Fruit fly (Drosophila melanogaster) whole organism, embryonic: ENCODE results near the gene Pgm1.
A peak's percentile ranks its signal among the peaks of the same experiment; 100 is the strongest.

Experiments used
- Aef1 ChIP-seq: fragments of 200-800 bp; sonication (Bioruptor generic); IDR thresholded peaks from 3 replicates; pipeline ENCODE4 v1.3.6; 2022; ENCODE audit warnings: missing biosample characterization, missing genetic modification characterization
- B-H1 ChIP-seq: fragments of 200-800 bp; sonication (Bioruptor generic); IDR thresholded peaks from 3 replicates; pipeline ENCODE4 v1.3.6; 2022; ENCODE audit warnings: missing biosample characterization, missing genetic modification characterization
- B-H2 ChIP-seq: fragments of 200-800 bp; sonication (Bioruptor generic); optimal IDR thresholded peaks from 2 replicates; lab custom pipeline; 2018; ENCODE audit warnings: missing biosample characterization, mild to moderate bottlenecking, missing genetic modification characterization
- CG10274 ChIP-seq: fragments of 200-800 bp; sonication (Bioruptor generic); optimal IDR thresholded peaks from 3 replicates; lab custom pipeline; 2017; ENCODE audit warnings: missing biosample characterization, mild to moderate bottlenecking, missing genetic modification characterization
- CG11247 ChIP-seq: fragments of 200-800 bp; sonication (Bioruptor generic); IDR thresholded peaks from 2 replicates; pipeline ENCODE4 v1.3.6; 2022; ENCODE audit warnings: missing biosample characterization, missing genetic modification characterization
- CG11456 ChIP-seq: fragments of 200-800 bp; sonication (Bioruptor generic); IDR thresholded peaks from 3 replicates; pipeline ENCODE4 v1.3.6; 2022; ENCODE audit warnings: missing biosample characterization, missing genetic modification characterization
- CG12744 ChIP-seq: fragments of 200-800 bp; sonication (Bioruptor generic); optimal IDR thresholded peaks from 2 replicates; lab custom pipeline; 2016; ENCODE audit warnings: missing biosample characterization, missing genetic modification characterization
- CG12769 ChIP-seq: fragments of 200-800 bp; sonication (Bioruptor generic); optimal IDR thresholded peaks from 2 replicates; lab custom pipeline; 2019; ENCODE audit warnings: missing biosample characterization, mild to moderate bottlenecking, missing genetic modification characterization, moderate library complexity
- CG14441 ChIP-seq: fragments of 200-800 bp; sonication (Bioruptor generic); IDR thresholded peaks from 2 replicates; pipeline ENCODE4 v1.3.6; 2022; ENCODE audit warnings: missing biosample characterization, missing genetic modification characterization
- CG15269 ChIP-seq: fragments of 200-800 bp; sonication (Bioruptor generic); optimal IDR thresholded peaks from 2 replicates; lab custom pipeline; 2018; ENCODE audit warnings: missing biosample characterization, mild to moderate bottlenecking, missing genetic modification characterization, moderate library complexity
- CG1529 ChIP-seq: fragments of 200-800 bp; sonication (Bioruptor generic); optimal IDR thresholded peaks from 3 replicates; lab custom pipeline; 2018; ENCODE audit warnings: missing biosample characterization, missing genetic modification characterization
- CG15514 ChIP-seq: fragments of 200-800 bp; sonication (Bioruptor generic); optimal IDR thresholded peaks from 3 replicates; lab custom pipeline; 2017; ENCODE audit warnings: missing biosample characterization, missing genetic modification characterization, mild to moderate bottlenecking, moderate library complexity, missing genetic modification reagents
- CG18011 ChIP-seq: fragments of 200-800 bp; sonication (Bioruptor generic); optimal IDR thresholded peaks from 2 replicates; lab custom pipeline; 2017; ENCODE audit warnings: missing biosample characterization, missing genetic modification characterization, mild to moderate bottlenecking, moderate library complexity, missing genotype
- CG2129 ChIP-seq: fragments of 200-800 bp; sonication (Bioruptor generic); IDR thresholded peaks from 2 replicates; pipeline ENCODE4 v1.3.6; 2022; ENCODE audit warnings: missing biosample characterization, missing genetic modification characterization; ENCODE audit not compliant: partially characterized antibody
- CG34376 ChIP-seq: fragments of 200-800 bp; sonication (Bioruptor generic); optimal IDR thresholded peaks from 2 replicates; lab custom pipeline; 2018; ENCODE audit warnings: missing biosample characterization, mild to moderate bottlenecking, missing genetic modification characterization
- CG34422 ChIP-seq: fragments of 200-800 bp; sonication (Bioruptor generic); IDR thresholded peaks from 3 replicates; pipeline ENCODE4 v1.3.6; 2022; ENCODE audit warnings: missing biosample characterization, missing genetic modification characterization
- CG4328 ChIP-seq: fragments of 200-800 bp; sonication (Bioruptor generic); optimal IDR thresholded peaks from 3 replicates; lab custom pipeline; 2017; ENCODE audit warnings: missing biosample characterization, missing genetic modification reagents, missing genetic modification characterization
- CG6272 ChIP-seq: fragments of 200-800 bp; sonication (Bioruptor generic); IDR thresholded peaks from 2 replicates; pipeline ENCODE4 v1.3.6; 2022; ENCODE audit warnings: missing biosample characterization, missing genetic modification characterization
- CG6791 ChIP-seq: fragments of 200-800 bp; sonication (Bioruptor generic); IDR thresholded peaks from 3 replicates; pipeline ENCODE4 v1.3.6; 2022; ENCODE audit warnings: missing biosample characterization, missing genetic modification characterization; ENCODE audit not compliant: partially characterized antibody
- CG8944 ChIP-seq: fragments of 200-800 bp; sonication (Bioruptor generic); optimal IDR thresholded peaks from 3 replicates; lab custom pipeline; 2016; ENCODE audit warnings: missing biosample characterization, missing genetic modification characterization
- CG9727 ChIP-seq: fragments of 200-800 bp; sonication (Bioruptor generic); optimal IDR thresholded peaks from 3 replicates; lab custom pipeline; 2017; ENCODE audit warnings: missing biosample characterization, mild to moderate bottlenecking, missing genetic modification characterization
- D19B ChIP-seq: fragments of 200-800 bp; sonication (Bioruptor generic); optimal IDR thresholded peaks from 2 replicates; lab custom pipeline; 2017; ENCODE audit warnings: missing biosample characterization, mild to moderate bottlenecking, missing genetic modification characterization
- Dll ChIP-seq: fragments of 200-800 bp; sonication (Bioruptor generic); IDR thresholded peaks from 4 replicates; pipeline ENCODE4 v1.3.6; 2022; ENCODE audit warnings: missing biosample characterization, missing genetic modification characterization; ENCODE audit not compliant: partially characterized antibody
- Fer2 ChIP-seq: fragments of 200-800 bp; sonication (Bioruptor generic); optimal IDR thresholded peaks from 2 replicates; lab custom pipeline; 2018; ENCODE audit warnings: missing biosample characterization, mild to moderate bottlenecking, missing genetic modification characterization, moderate library complexity
- Hand ChIP-seq: fragments of 200-800 bp; sonication (Bioruptor generic); optimal IDR thresholded peaks from 2 replicates; lab custom pipeline; 2017; ENCODE audit warnings: mild to moderate bottlenecking, missing biosample characterization, missing genetic modification reagents, missing genetic modification characterization
- Kr ChIP-seq: fragments of 200-800 bp; sonication (Bioruptor generic); optimal IDR thresholded peaks from 2 replicates; lab custom pipeline; 2017; ENCODE audit warnings: missing biosample characterization, mild to moderate bottlenecking, missing genetic modification characterization
- Nf-YB ChIP-seq: fragments of 200-800 bp; sonication (Bioruptor generic); optimal IDR thresholded peaks from 3 replicates; lab custom pipeline; 2019; ENCODE audit warnings: missing biosample characterization, mild to moderate bottlenecking, missing genetic modification characterization, moderate library complexity
- Rfx ChIP-seq: fragments of 200-800 bp; sonication (Bioruptor generic); IDR thresholded peaks from 2 replicates; pipeline ENCODE4 v1.3.6; 2022; ENCODE audit warnings: missing biosample characterization, missing genetic modification characterization
- Side ChIP-seq: fragments of 200-800 bp; sonication (Bioruptor generic); optimal IDR thresholded peaks from 2 replicates; lab custom pipeline; 2016; ENCODE audit warnings: missing biosample characterization, missing genetic modification characterization
- TFAM ChIP-seq: fragments of 200-800 bp; sonication (Bioruptor generic); optimal IDR thresholded peaks from 2 replicates; lab custom pipeline; 2017; ENCODE audit warnings: missing biosample characterization, missing genetic modification characterization, inconsistent platforms
- YL-1 ChIP-seq: fragments of 200-800 bp; sonication (Bioruptor generic); optimal IDR thresholded peaks from 3 replicates; lab custom pipeline; 2017; ENCODE audit warnings: missing biosample characterization, mild to moderate bottlenecking, missing genetic modification characterization
- ab ChIP-seq: fragments of 200-800 bp; sonication (Bioruptor generic); optimal IDR thresholded peaks from 2 replicates; lab custom pipeline; 2016; ENCODE audit warnings: missing biosample characterization, missing genetic modification characterization
- ato ChIP-seq: fragments of 200-800 bp; sonication (Bioruptor generic); IDR thresholded peaks from 2 replicates; pipeline ENCODE4 v1.3.6; 2022; ENCODE audit warnings: missing biosample characterization, missing genetic modification characterization; ENCODE audit not compliant: partially characterized antibody
- az2 ChIP-seq: fragments of 200-800 bp; sonication (Bioruptor generic); optimal IDR thresholded peaks from 3 replicates; lab custom pipeline; 2016; ENCODE audit warnings: missing biosample characterization, missing genetic modification characterization
- bab2 ChIP-seq: fragments of 200-800 bp; sonication (Bioruptor generic); optimal IDR thresholded peaks from 2 replicates; lab custom pipeline; 2016; ENCODE audit warnings: missing biosample characterization, missing genetic modification characterization
- da ChIP-seq: fragments of 200-800 bp; sonication (Bioruptor generic); optimal IDR thresholded peaks from 2 replicates; lab custom pipeline; 2016; ENCODE audit warnings: missing biosample characterization, missing genetic modification characterization
- fd3F ChIP-seq: fragments of 200-800 bp; sonication (Bioruptor generic); optimal IDR thresholded peaks from 2 replicates; lab custom pipeline; 2018; ENCODE audit warnings: missing biosample characterization, mild to moderate bottlenecking, missing genetic modification characterization, moderate library complexity
- fru ChIP-seq: fragments of >200 bp; optimal IDR thresholded peaks from 2 replicates; lab custom pipeline; 2017
- ham ChIP-seq: fragments of 200-800 bp; sonication (Bioruptor generic); IDR thresholded peaks from 2 replicates; pipeline ENCODE4 v1.3.6; 2022; ENCODE audit warnings: missing biosample characterization, missing genetic modification characterization
- ind ChIP-seq: fragments of 200-800 bp; sonication (Bioruptor generic); optimal IDR thresholded peaks from 3 replicates; lab custom pipeline; 2016; ENCODE audit warnings: missing biosample characterization, missing genetic modification characterization
- lilli ChIP-seq: fragments of 200-800 bp; sonication (Bioruptor generic); optimal IDR thresholded peaks from 3 replicates; lab custom pipeline; 2016; ENCODE audit warnings: missing biosample characterization, missing genetic modification characterization
- oc ChIP-seq: fragments of 200-800 bp; sonication (Bioruptor generic); optimal IDR thresholded peaks from 2 replicates; lab custom pipeline; 2018; ENCODE audit warnings: missing biosample characterization, mild to moderate bottlenecking, missing genetic modification characterization, moderate library complexity
- rib ChIP-seq: fragments of 200-800 bp; sonication (Bioruptor generic); IDR thresholded peaks from 2 replicates; pipeline ENCODE4 v1.3.6; 2022; ENCODE audit warnings: missing biosample characterization, missing genetic modification characterization
- sim ChIP-seq: fragments of 200-800 bp; sonication (Bioruptor generic); IDR thresholded peaks from 2 replicates; pipeline ENCODE4 v1.3.6; 2022; ENCODE audit warnings: missing biosample characterization, missing genetic modification characterization
- sisA ChIP-seq: fragments of 200-800 bp; sonication (Bioruptor generic); IDR thresholded peaks from 2 replicates; pipeline ENCODE4 v1.3.6; 2022; ENCODE audit warnings: missing biosample characterization, missing genetic modification characterization
- wek ChIP-seq: fragments of 200-800 bp; sonication (Bioruptor generic); optimal IDR thresholded peaks from 3 replicates; lab custom pipeline; 2018; ENCODE audit warnings: missing biosample characterization, mild to moderate bottlenecking, missing genetic modification characterization, moderate library complexity

Pgm1 gene

dm6 chr3L:16131264-16132066 lies 3.1 kb upstream of the Pgm1 start, which contains the start of the genes Trs20 and elg1 (continued):
- TF ChIP-seq CG2129 (GFP tag; lab: Robert Waterston, UW) (no peak), oc (tag; lab: Kevin White, UChicago) (no peak), CG14441 (GFP tag; lab: Robert Waterston, UW) (no peak), Fer2 (tag; lab: Kevin White, UChicago) (peak; percentile 24)

- TF ChIP-seq ato (peak; percentile 50; the same call in 1 of the 2 replicates), CG6791 (GFP tag; lab: Robert Waterston, UW) (peak; percentile 82), sisA (no peak; the same call in 1 of the 2 replicates), B-H2 (GFP tag; lab: Kevin White, UChicago) (peak; percentile 29), CG34376 (GFP tag; lab: Kevin White, UChicago) (no peak), CG15514 (GFP tag; lab: Kevin White, UChicago) (peak; percentile 79), CG9727 (GFP tag; lab: Kevin White, UChicago) (peak; percentile 43), Dll (GFP tag; lab: Robert Waterston, UW) (peak; percentile 67), Kr (GFP tag; lab: Kevin White, UChicago) (no peak), CG11456 (peak; percentile 64), CG11247 (GFP tag; lab: Robert Waterston, UW) (peak; percentile 56), D19B (GFP tag; lab: Kevin White, UChicago) (no peak), Aef1 (peak; percentile 7; the same call in 1 of the 3 replicates), da (GFP tag; lab: Kevin White, UChicago) (no peak), CG4328 (peak; percentile 44), CG12769 (tag; lab: Kevin White, UChicago) (peak; percentile 44), ind (GFP tag; lab: Kevin White, UChicago) (no peak), CG34422 (GFP tag; lab: Robert Waterston, UW) (peak; percentile 68; the same call in 2 of the 3 replicates), Nf-YB (GFP tag; lab: Kevin White, UChicago) (no peak), fru (lab: Kevin White, UChicago) (no peak), fd3F (peak; percentile 4), B-H1 (no peak; the same call in 2 of the 3 replicates), sim (GFP tag; lab: Robert Waterston, UW) (no peak), rib (GFP tag; lab: Robert Waterston, UW) (no peak), Rfx (GFP tag; lab: Robert Waterston, UW) (peak; percentile 66), lilli (no peak), ab (GFP tag; lab: Kevin White, UChicago) (no peak), ham (no peak), CG1529 (no peak), bab2 (GFP tag; lab: Kevin White, UChicago) (no peak), wek (GFP tag; lab: Kevin White, UChicago) (peak; percentile 48), CG18011 (GFP tag; lab: Kevin White, UChicago) (peak; percentile 94), YL-1 (GFP tag; lab: Kevin White, UChicago) (peak; percentile 90), CG8944 (GFP tag; lab: Kevin White, UChicago) (no peak), Side (no peak), CG6272 (GFP tag; lab: Robert Waterston, UW) (no peak), CG10274 (GFP tag; lab: Kevin White, UChicago) (no peak), TFAM (GFP tag; lab: Kevin White, UChicago) (no peak), CG15269 (tag; lab: Kevin White, UChicago) (peak; percentile 36), Hand (GFP tag; lab: Kevin White, UChicago) (no peak), CG12744 (GFP tag; lab: Kevin White, UChicago) (no peak), az2 (GFP tag; lab: Kevin White, UChicago) (no peak)
Observed at dm6 chr3L:16128973-16129745, 828 bp upstream of the Pgm1 start, which contains the start of gene SsRbeta. Gene SsRbeta, plus strand, starts transcription at chr3L:16129617.
